Fruit fly (Drosophila melanogaster): Measurements from ENCODE around the gene CG43739.

The CG43739 gene

DNA sequence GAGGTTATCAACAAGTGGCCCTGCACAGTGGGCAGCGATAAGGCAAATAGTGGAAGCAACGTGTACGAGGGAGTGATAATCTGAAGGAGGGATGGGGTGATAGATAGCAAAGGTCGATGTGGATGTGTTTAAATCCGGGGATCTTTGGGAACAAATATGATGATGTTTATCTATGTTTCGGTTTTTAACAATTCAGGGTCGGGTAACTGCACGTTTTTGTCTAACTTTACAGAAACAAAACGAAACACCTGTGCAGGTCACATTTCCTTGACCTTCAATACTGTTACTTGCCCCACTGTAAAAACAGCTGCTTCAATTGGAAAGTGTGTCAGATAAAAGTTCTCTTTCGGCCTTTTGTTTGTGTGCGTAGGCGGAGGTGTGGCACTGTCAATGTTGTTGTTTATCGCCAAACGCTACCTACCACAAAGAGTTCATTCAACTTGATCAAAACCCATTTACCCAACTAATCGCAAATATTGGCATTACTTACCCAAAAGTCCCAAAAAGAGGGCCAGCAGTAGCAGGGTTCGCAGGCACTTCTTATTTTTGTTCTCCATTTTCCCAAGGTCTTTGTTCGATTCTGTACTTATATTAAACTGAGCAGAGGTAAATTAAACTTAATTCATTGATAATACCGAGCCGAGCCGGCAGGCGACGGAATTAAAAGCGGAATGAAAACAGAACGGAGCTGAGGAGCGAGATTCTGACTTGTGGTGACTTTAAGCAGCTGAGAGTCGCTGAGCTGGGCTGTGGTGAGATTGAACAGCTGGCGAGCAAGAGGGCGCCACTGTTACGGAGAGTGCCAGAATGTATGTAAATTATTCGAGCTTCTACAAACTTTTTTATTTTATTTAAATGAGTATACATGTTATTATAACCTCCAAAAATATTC is 3.7 kb upstream of the CG43739 start, which contains the start of gene Mtp (continued):
- no peak; the same call in 1 of the 2 replicates for TF ChIP-seq gt (GFP tag; IDR thresholded peaks at IDR 0.05)
- TF ChIP-seq HmgD (GFP tag; optimal IDR thresholded peaks at IDR 0.05) = peak; percentile 24
- TF ChIP-seq Poxn (GFP tag; IDR thresholded peaks at IDR 0.05) = no peak
- TF ChIP-seq maf-S (GFP tag; optimal IDR thresholded peaks at IDR 0.05) = peak; percentile 64
- peak; percentile 49 for TF ChIP-seq CG15011 (GFP tag; optimal IDR thresholded peaks at IDR 0.05)
- 0 out of 2 replicates have a peak, but pooled peaks have one; percentile 39 for TF ChIP-seq nerfin-2 (GFP tag; IDR thresholded peaks at IDR 0.05; ENCODE audit: partially characterized antibody)
- no peak for TF ChIP-seq cato (GFP tag; optimal IDR thresholded peaks at IDR 0.05; ENCODE audit: borderline replicate concordance)
- TF ChIP-seq Hr39 (optimal IDR thresholded peaks at IDR 0.05) = no peak
- TF ChIP-seq Hr51 (GFP tag; optimal IDR thresholded peaks at IDR 0.05) = peak; percentile 37 to 76
- TF ChIP-seq pnt (GFP tag; optimal IDR thresholded peaks at IDR 0.05) = peak; percentile 79
- TF ChIP-seq CG12744 (GFP tag; optimal IDR thresholded peaks at IDR 0.05) = peak; percentile 43
- TF ChIP-seq unc-4 (GFP tag; IDR thresholded peaks at IDR 0.05; ENCODE audit: partially characterized antibody) = no peak
- TF ChIP-seq wek (GFP tag; optimal IDR thresholded peaks at IDR 0.05) = peak; percentile 50
- peak; percentile 47; the same call in 1 of the 3 replicates for TF ChIP-seq H15 (GFP tag; IDR thresholded peaks at IDR 0.05)
- peak; percentile 43; the same call in 1 of the 2 replicates for TF ChIP-seq Taf1 (GFP tag; IDR thresholded peaks at IDR 0.05)
- peak; percentile 76 for TF ChIP-seq ems (GFP tag; optimal IDR thresholded peaks at IDR 0.05)
- peak; percentile 46 for TF ChIP-seq CG10147 (GFP tag; optimal IDR thresholded peaks at IDR 0.05)
- peak; percentile 61 for TF ChIP-seq Kr (GFP tag; optimal IDR thresholded peaks at IDR 0.05)
- peak; percentile 45; the same call in 1 of the 2 replicates for TF ChIP-seq sim (GFP tag; IDR thresholded peaks at IDR 0.05)
- TF ChIP-seq nerfin-1 (tag; optimal IDR thresholded peaks at IDR 0.05) = peak; percentile 38
- peak; percentile 75 for TF ChIP-seq phol (tag; optimal IDR thresholded peaks at IDR 0.05)
- TF ChIP-seq CG13287 (GFP tag; IDR thresholded peaks at IDR 0.05; ENCODE audit: partially characterized antibody) = peak; percentile 35; the same call in 1 of the 2 replicates
- peak; percentile 67 for TF ChIP-seq CG11398 (GFP tag; optimal IDR thresholded peaks at IDR 0.05)
- peak; percentile 30; the same call in 1 of the 3 replicates for TF ChIP-seq CG34422 (GFP tag; IDR thresholded peaks at IDR 0.05)
- TF ChIP-seq kay (GFP tag; optimal IDR thresholded peaks at IDR 0.05) = peak; percentile 23
- peak; percentile 24 for TF ChIP-seq pros (GFP tag; optimal IDR thresholded peaks at IDR 0.05)
- peak; percentile 75 for TF ChIP-seq Xbp1 (GFP tag; optimal IDR thresholded peaks at IDR 0.05)
- no peak for TF ChIP-seq yki (optimal IDR thresholded peaks at IDR 0.05)
- TF ChIP-seq CG11247 (GFP tag; IDR thresholded peaks at IDR 0.05) = peak; percentile 61
- peak; percentile 75 for TF ChIP-seq tx (GFP tag; optimal IDR thresholded peaks at IDR 0.05)
- TF ChIP-seq onecut (GFP tag; IDR thresholded peaks at IDR 0.05) = peak; percentile 37; the same call in 1 of the 2 replicates
- TF ChIP-seq E2f1 (GFP tag; IDR thresholded peaks at IDR 0.05) = peak; percentile 17; the same call in 1 of the 2 replicates
- TF ChIP-seq Tbp (GFP tag; optimal IDR thresholded peaks at IDR 0.05) = no peak
- peak; percentile 61 for TF ChIP-seq CG9817 (tag; optimal IDR thresholded peaks at IDR 0.05)
- TF ChIP-seq gcm2 (GFP tag; optimal IDR thresholded peaks at IDR 0.05) = peak; percentile 51
- TF ChIP-seq chinmo (GFP tag; IDR thresholded peaks at IDR 0.05; ENCODE audit: partially characterized antibody) = 0 out of 4 replicates have a peak, but pooled peaks have one; percentile 20
- TF ChIP-seq CG7372 (GFP tag; IDR thresholded peaks at IDR 0.05) = peak; percentile 43; the same call in 1 of the 2 replicates
- peak; percentile 29 for TF ChIP-seq CG8290 (GFP tag; optimal IDR thresholded peaks at IDR 0.05)
- TF ChIP-seq CG8290 (tag; optimal IDR thresholded peaks at IDR 0.05) = peak; percentile 35 to 78
- TF ChIP-seq Myb (GFP tag; optimal IDR thresholded peaks at IDR 0.05) = peak; percentile 59
- 0 out of 2 replicates have a peak, but pooled peaks have one; percentile 12 for TF ChIP-seq CG11085 (GFP tag; IDR thresholded peaks at IDR 0.05)
- TF ChIP-seq CG6254 (GFP tag; optimal IDR thresholded peaks at IDR 0.05) = peak; percentile 78
- TF ChIP-seq Nf-YC (tag; optimal IDR thresholded peaks at IDR 0.05) = peak; percentile 27
- peak; percentile 77 for TF ChIP-seq CG2712 (tag; optimal IDR thresholded peaks at IDR 0.05)
- peak; percentile 68 for TF ChIP-seq slp2 (GFP tag; optimal IDR thresholded peaks at IDR 0.05)
- peak; percentile 22 for TF ChIP-seq CG13123 (GFP tag; optimal IDR thresholded peaks at IDR 0.05)
- TF ChIP-seq twi (tag; optimal IDR thresholded peaks at IDR 0.05) = peak; percentile 69
- peak; percentile 61 for TF ChIP-seq CG18476 (GFP tag; optimal IDR thresholded peaks at IDR 0.05)
- peak; percentile 96 for TF ChIP-seq Ets65A (GFP tag)
